Worm (Caenorhabditis elegans) whole organism, mixed stage, embryonic: ENCODE results near the gene R02D5.3.

Source experiments
- M03D4.4 ChIP-seq: sonication (generic microtip); optimal IDR thresholded peaks from 2 replicates; lab custom pipeline; 2017; ENCODE audit warnings: mild to moderate bottlenecking, missing genetic modification characterization, missing compliant biosample characterization
- bed-3 ChIP-seq: fragments of 200-800 bp; sonication (Bioruptor generic); optimal IDR thresholded peaks from 3 replicates; lab custom pipeline; 2018; ENCODE audit warnings: mild to moderate bottlenecking, missing genetic modification characterization, moderate library complexity, missing compliant biosample characterization
- blmp-1 ChIP-seq: fragments of 150-350 bp; optimal IDR thresholded peaks from 2 replicates; lab custom pipeline; 2014; ENCODE audit warnings: missing biosample characterization, missing genetic modification characterization
- ceh-39 ChIP-seq: fragments of 150-350 bp; optimal IDR thresholded peaks from 2 replicates; lab custom pipeline; 2014; ENCODE audit warnings: missing biosample characterization, missing genetic modification characterization
- ceh-43 ChIP-seq: fragments of 200-800 bp; sonication (Bioruptor generic); optimal IDR thresholded peaks from 2 replicates; lab custom pipeline; 2018; ENCODE audit warnings: mild to moderate bottlenecking, missing genetic modification characterization, moderate library complexity, missing compliant biosample characterization
- ceh-83 ChIP-seq: fragments of 200-800 bp; sonication (Bioruptor generic); optimal IDR thresholded peaks from 2 replicates; lab custom pipeline; 2018; ENCODE audit warnings: mild to moderate bottlenecking, missing genetic modification characterization, missing compliant biosample characterization
- ces-1 ChIP-seq: fragments of 150-350 bp; optimal IDR thresholded peaks from 2 replicates; lab custom pipeline; 2014; ENCODE audit warnings: missing biosample characterization, missing genetic modification reagents, missing genetic modification characterization
- cnd-1 ChIP-seq: fragments of 200-800 bp; sonication (Bioruptor generic); optimal IDR thresholded peaks from 2 replicates; lab custom pipeline; 2018; ENCODE audit warnings: mild to moderate bottlenecking, missing genetic modification characterization, missing compliant biosample characterization
- drap-1 ChIP-seq: fragments of 200-800 bp; sonication (Bioruptor generic); optimal IDR thresholded peaks from 3 replicates; lab custom pipeline; 2018; ENCODE audit warnings: mild to moderate bottlenecking, missing genetic modification characterization, missing compliant biosample characterization
- elt-1 ChIP-seq: sonication (generic microtip); optimal IDR thresholded peaks from 2 replicates; lab custom pipeline; 2017; ENCODE audit warnings: missing genetic modification characterization, mild to moderate bottlenecking, missing compliant biosample characterization, antibody characterized with exemption, moderate library complexity, borderline replicate concordance; ENCODE audit not compliant: insufficient read depth
- elt-3 ChIP-seq: fragments of 150-350 bp; optimal IDR thresholded peaks from 2 replicates; lab custom pipeline; 2014; ENCODE audit warnings: missing biosample characterization, missing genetic modification characterization
- flh-1 ChIP-seq: fragments of 200-800 bp; sonication (Bioruptor generic); optimal IDR thresholded peaks from 2 replicates; lab custom pipeline; 2018; ENCODE audit warnings: mild to moderate bottlenecking, missing genetic modification characterization, moderate library complexity, missing compliant biosample characterization
- ham-2 ChIP-seq: fragments of 200-800 bp; sonication (Bioruptor generic); optimal IDR thresholded peaks from 2 replicates; lab custom pipeline; 2018; ENCODE audit warnings: mild to moderate bottlenecking, missing genetic modification characterization, missing compliant biosample characterization
- hlh-1 ChIP-seq: fragments of 150-350 bp; optimal IDR thresholded peaks from 2 replicates; lab custom pipeline; 2014; ENCODE audit warnings: missing biosample characterization, missing genetic modification reagents, missing genetic modification characterization
- lin-13 ChIP-seq: fragments of 150-350 bp; optimal IDR thresholded peaks from 2 replicates; lab custom pipeline; 2014; ENCODE audit warnings: missing biosample characterization, missing genetic modification characterization
- lin-32 ChIP-seq: fragments of 200-800 bp; sonication (Bioruptor generic); optimal IDR thresholded peaks from 2 replicates; lab custom pipeline; 2018; ENCODE audit warnings: mild to moderate bottlenecking, missing genetic modification characterization, missing compliant biosample characterization
- mab-5 ChIP-seq: fragments of 150-350 bp; optimal IDR thresholded peaks from 2 replicates; lab custom pipeline; 2014; ENCODE audit warnings: missing biosample characterization, missing genetic modification characterization
- mls-2 ChIP-seq: sonication (generic microtip); optimal IDR thresholded peaks from 2 replicates; lab custom pipeline; 2016; ENCODE audit warnings: mild to moderate bottlenecking, missing genetic modification characterization, moderate library complexity, missing compliant biosample characterization
- nhr-12 ChIP-seq: fragments of 150-350 bp; optimal IDR thresholded peaks from 2 replicates; lab custom pipeline; 2014; ENCODE audit warnings: missing biosample characterization, missing genetic modification characterization
- nhr-2 ChIP-seq: fragments of 150-350 bp; optimal IDR thresholded peaks from 2 replicates; lab custom pipeline; 2014; ENCODE audit warnings: missing biosample characterization, missing genetic modification characterization
- nhr-237 ChIP-seq: fragments of 150-350 bp; optimal IDR thresholded peaks from 2 replicates; lab custom pipeline; 2014; ENCODE audit warnings: missing biosample characterization, missing genetic modification characterization
- nhr-28 ChIP-seq: fragments of 150-350 bp; optimal IDR thresholded peaks from 2 replicates; lab custom pipeline; 2014; ENCODE audit warnings: missing biosample characterization, missing genetic modification characterization
- pha-4 ChIP-seq: fragments of 150-350 bp; optimal IDR thresholded peaks from 2 replicates; lab custom pipeline; 2018; ENCODE audit warnings: missing biosample characterization, missing genetic modification reagents, missing genetic modification characterization
- sem-2 ChIP-seq: fragments of 200-800 bp; sonication (Bioruptor generic); optimal IDR thresholded peaks from 2 replicates; lab custom pipeline; 2018; ENCODE audit warnings: mild to moderate bottlenecking, missing genetic modification characterization, missing compliant biosample characterization
- snpc-4 ChIP-seq: fragments of 150-350 bp; optimal IDR thresholded peaks from 2 replicates; lab custom pipeline; 2014; ENCODE audit warnings: missing biosample characterization, missing genetic modification characterization
- sptf-1 ChIP-seq: sonication (generic microtip); optimal IDR thresholded peaks from 2 replicates; lab custom pipeline; 2017; ENCODE audit warnings: mild to moderate bottlenecking, missing genetic modification characterization, moderate library complexity, missing compliant biosample characterization
- tbx-8 ChIP-seq: fragments of 200-800 bp; sonication (Bioruptor generic); optimal IDR thresholded peaks from 2 replicates; lab custom pipeline; 2018; ENCODE audit warnings: mild to moderate bottlenecking, missing genetic modification characterization, moderate library complexity, missing compliant biosample characterization
- unc-120 ChIP-seq: sonication (generic microtip); optimal IDR thresholded peaks from 2 replicates; lab custom pipeline; 2017; ENCODE audit warnings: missing genetic modification characterization, missing compliant biosample characterization; ENCODE audit not compliant: poor library complexity, severe bottlenecking
- unc-39 ChIP-seq: fragments of 150-350 bp; optimal IDR thresholded peaks from 2 replicates; lab custom pipeline; 2014; ENCODE audit warnings: missing biosample characterization, missing genetic modification characterization
- unc-62 ChIP-seq: fragments of 150-350 bp; optimal IDR thresholded peaks from 2 replicates; lab custom pipeline; 2014; ENCODE audit warnings: missing biosample characterization, missing genetic modification reagents, missing genetic modification characterization
- zip-8 ChIP-seq: fragments of 150-350 bp; optimal IDR thresholded peaks from 2 replicates; lab custom pipeline; 2014; ENCODE audit warnings: missing biosample characterization, missing genetic modification characterization
- ztf-11 ChIP-seq: fragments of 150-350 bp; optimal IDR thresholded peaks from 2 replicates; lab custom pipeline; 2014; ENCODE audit warnings: missing biosample characterization, missing genetic modification characterization

Gene R02D5.3

ce11 chrV:14503065-14503464 is 20.1 kb downstream of the R02D5.3 start:
- no peak for TF ChIP-seq bed-3 (GFP tag; lab: Kevin White, UChicago)
- TF ChIP-seq blmp-1 (tag; lab: Kevin White, UChicago): no peak
- no peak for TF ChIP-seq drap-1 (GFP tag; lab: Kevin White, UChicago)
- TF ChIP-seq ham-2 (GFP tag; lab: Kevin White, UChicago): no peak
- no peak for TF ChIP-seq ces-1 (GFP tag; lab: Kevin White, UChicago)
- no peak for TF ChIP-seq snpc-4
- no peak for TF ChIP-seq ztf-11
- no peak for TF ChIP-seq flh-1 (GFP tag; lab: Kevin White, UChicago)
- TF ChIP-seq mab-5 (tag; lab: Kevin White, UChicago): no peak
- no peak for TF ChIP-seq lin-13
- TF ChIP-seq tbx-8 (GFP tag; lab: Kevin White, UChicago): no peak

- TF ChIP-seq zip-8 (no peak), elt-1 (no peak), blmp-1 (tag; lab: Kevin White, UChicago) (no peak), nhr-2 (tag; lab: Kevin White, UChicago) (no peak), ces-1 (GFP tag; lab: Kevin White, UChicago) (no peak), M03D4.4 (tag; lab: Kevin White, UChicago) (no peak)
Observed at ce11 chrV:14504120-14504519, 21.2 kb downstream of the R02D5.3 start.

DNA sequence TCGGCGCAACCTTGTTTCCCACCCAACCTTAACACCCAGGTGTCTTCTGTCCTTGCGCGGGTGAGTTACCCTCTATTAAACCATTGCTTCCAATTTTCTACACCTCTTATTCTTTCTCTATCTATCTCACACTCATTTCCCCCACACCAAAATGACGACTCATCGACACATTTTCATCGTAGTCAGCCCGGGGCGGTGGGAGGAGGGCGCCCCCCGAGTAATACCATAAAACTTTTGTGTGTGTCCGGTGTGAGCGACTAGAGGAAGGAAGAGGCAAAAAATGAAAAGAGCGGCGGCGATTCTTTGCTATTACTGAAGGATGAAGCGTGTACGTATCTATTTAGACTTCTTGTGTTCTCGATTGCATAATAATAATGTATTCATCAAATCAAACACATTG is 21.8 kb downstream of the R02D5.3 start:
- TF ChIP-seq tbx-8 (GFP tag; lab: Kevin White, UChicago) (no peak), M03D4.4 (tag; lab: Kevin White, UChicago) (peak; percentile 29), drap-1 (GFP tag; lab: Kevin White, UChicago) (peak; percentile 66)

- peak; percentile 7 for TF ChIP-seq sem-2 (GFP tag; lab: Kevin White, UChicago)
- TF ChIP-seq unc-39 (tag; lab: Kevin White, UChicago): no peak
- TF ChIP-seq elt-1: peak; percentile 92
- TF ChIP-seq nhr-28 (tag; lab: Kevin White, UChicago): no peak
- no peak for TF ChIP-seq zip-8
- peak; percentile 95 for TF ChIP-seq ham-2 (GFP tag; lab: Kevin White, UChicago)
- no peak for TF ChIP-seq unc-120 (tag; lab: Kevin White, UChicago)
- peak; percentile 15 for TF ChIP-seq cnd-1 (tag; lab: Kevin White, UChicago)
- no peak for TF ChIP-seq snpc-4
- no peak for TF ChIP-seq mls-2 (tag; lab: Kevin White, UChicago)
- TF ChIP-seq M03D4.4 (tag; lab: Kevin White, UChicago): no peak
- TF ChIP-seq unc-62 (GFP tag; lab: Kevin White, UChicago): no peak
- no peak for TF ChIP-seq hlh-1 (tag; lab: Kevin White, UChicago)
- TF ChIP-seq lin-32 (GFP tag; lab: Kevin White, UChicago): no peak
- TF ChIP-seq nhr-12 (tag; lab: Kevin White, UChicago): no peak
- no peak for TF ChIP-seq ceh-43
- no peak for TF ChIP-seq nhr-2 (tag; lab: Kevin White, UChicago)
- no peak for TF ChIP-seq bed-3 (GFP tag; lab: Kevin White, UChicago)
- TF ChIP-seq blmp-1 (tag; lab: Kevin White, UChicago): no peak
- TF ChIP-seq sptf-1 (tag; lab: Kevin White, UChicago): peak; percentile 30
- TF ChIP-seq lin-13: no peak
- no peak for TF ChIP-seq ceh-83 (GFP tag; lab: Kevin White, UChicago)
- TF ChIP-seq nhr-237 (tag; lab: Kevin White, UChicago): no peak
- no peak for TF ChIP-seq mab-5 (tag; lab: Kevin White, UChicago)
- TF ChIP-seq elt-3 (tag; lab: Kevin White, UChicago): peak; percentile 14
- TF ChIP-seq pha-4 (tag; lab: Kevin White, UChicago): no peak
- peak; percentile 62 for TF ChIP-seq drap-1 (GFP tag; lab: Kevin White, UChicago)
- no peak for TF ChIP-seq ceh-39 (tag; lab: Kevin White, UChicago)
- TF ChIP-seq ces-1 (GFP tag; lab: Kevin White, UChicago): no peak
Observed at ce11 chrV:14505745-14506214, 22.8 kb downstream of the R02D5.3 start.
